Fruit fly (Drosophila melanogaster) whole organism: ENCODE data around the gene unk.

Experiments used
- Dll ChIP-seq: fragments of >200 bp; optimal IDR thresholded peaks from 2 replicates; lab custom pipeline; 2017
- pan ChIP-seq: fragments of >200 bp; optimal IDR thresholded peaks from 2 replicates; lab custom pipeline; 2017
- usp ChIP-seq: fragments of >200 bp; optimal IDR thresholded peaks from 2 replicates; lab custom pipeline; 2017; ENCODE audit warnings: missing biosample characterization, missing genetic modification characterization, mixed read lengths

- TF ChIP-seq Dll (lab: Kevin White, UChicago) (no peak), pan (lab: Kevin White, UChicago) (no peak), usp (GFP tag; lab: Kevin White, UChicago) (no peak)
Observed at dm6 chr3R:23193400-23193799, 35.7 kb upstream of the unk start.
